Fruit fly (Drosophila melanogaster): ENCODE results near the gene CG15385.

CG15385 gene

dm6 chr2L:2228179-2228849, 15.9 kb upstream of the CG15385 start:
- no peak for TF ChIP-seq psq (optimal IDR thresholded peaks at IDR 0.05)
- TF ChIP-seq Dll (optimal IDR thresholded peaks at IDR 0.05), result no peak
- TF ChIP-seq pan (optimal IDR thresholded peaks at IDR 0.05), result no peak
- no peak for TF ChIP-seq usp (GFP tag; optimal IDR thresholded peaks at IDR 0.05)
- no peak for TF ChIP-seq CG8478 (optimal IDR thresholded peaks at IDR 0.05)
- no peak for TF ChIP-seq EcR (GFP tag; optimal IDR thresholded peaks at IDR 0.05)

dm6 chr2L:2227316-2227715, 14.9 kb upstream of the CG15385 start:
- TF ChIP-seq CG8478 (optimal IDR thresholded peaks at IDR 0.05) (no peak), Dll (optimal IDR thresholded peaks at IDR 0.05) (no peak), pan (optimal IDR thresholded peaks at IDR 0.05) (no peak), psq (optimal IDR thresholded peaks at IDR 0.05) (no peak), usp (GFP tag; optimal IDR thresholded peaks at IDR 0.05) (no peak)

dm6 chr2L:2226259-2227121, 14.1 kb upstream of the CG15385 start, which contains the start of the genes CG15387 and sau:
Gene CG15387 (minus strand): TSS chr2L:2226294.
Gene sau (plus strand): TSS chr2L:2226342.
- TF ChIP-seq psq (optimal IDR thresholded peaks at IDR 0.05) (no peak), Dll (optimal IDR thresholded peaks at IDR 0.05) (no peak), usp (GFP tag; optimal IDR thresholded peaks at IDR 0.05) (no peak), CG8478 (optimal IDR thresholded peaks at IDR 0.05) (no peak), pan (optimal IDR thresholded peaks at IDR 0.05) (no peak), EcR (GFP tag; optimal IDR thresholded peaks at IDR 0.05) (no peak)

dm6 chr2L:2222377-2222776, 10.0 kb upstream of the CG15385 start:
- no peak for TF ChIP-seq CG8478 (optimal IDR thresholded peaks at IDR 0.05)
- TF ChIP-seq EcR (GFP tag; optimal IDR thresholded peaks at IDR 0.05), result no peak
- no peak for TF ChIP-seq pan (optimal IDR thresholded peaks at IDR 0.05)
- no peak for TF ChIP-seq usp (GFP tag; optimal IDR thresholded peaks at IDR 0.05)
- TF ChIP-seq psq (optimal IDR thresholded peaks at IDR 0.05), result no peak
- TF ChIP-seq Dll (optimal IDR thresholded peaks at IDR 0.05), result no peak

- TF ChIP-seq psq (optimal IDR thresholded peaks at IDR 0.05), result no peak
- no peak for TF ChIP-seq pan (optimal IDR thresholded peaks at IDR 0.05)
- TF ChIP-seq Dll (optimal IDR thresholded peaks at IDR 0.05), result no peak
- TF ChIP-seq usp (GFP tag; optimal IDR thresholded peaks at IDR 0.05), result no peak
- TF ChIP-seq EcR (GFP tag; optimal IDR thresholded peaks at IDR 0.05), result no peak
- no peak for TF ChIP-seq CG8478 (optimal IDR thresholded peaks at IDR 0.05)
Observed at dm6 chr2L:2221649-2222150, 9.3 kb upstream of the CG15385 start.

- no peak for TF ChIP-seq psq (optimal IDR thresholded peaks at IDR 0.05)
- TF ChIP-seq EcR (GFP tag; optimal IDR thresholded peaks at IDR 0.05), result no peak
- no peak for TF ChIP-seq Dll (optimal IDR thresholded peaks at IDR 0.05)
- TF ChIP-seq CG8478 (optimal IDR thresholded peaks at IDR 0.05), result no peak
- TF ChIP-seq pan (optimal IDR thresholded peaks at IDR 0.05), result no peak
- TF ChIP-seq usp (GFP tag; optimal IDR thresholded peaks at IDR 0.05), result no peak
Observed at dm6 chr2L:2220573-2221332, 8.4 kb upstream of the CG15385 start, which contains the start of gene papi. Gene papi (plus strand): TSS chr2L:2220748.

- TF ChIP-seq Dll (optimal IDR thresholded peaks at IDR 0.05) (no peak), psq (optimal IDR thresholded peaks at IDR 0.05) (no peak), usp (GFP tag; optimal IDR thresholded peaks at IDR 0.05) (no peak), pan (optimal IDR thresholded peaks at IDR 0.05) (no peak), EcR (GFP tag; optimal IDR thresholded peaks at IDR 0.05) (no peak), CG8478 (optimal IDR thresholded peaks at IDR 0.05) (no peak)
Observed at dm6 chr2L:2217067-2217684, 4.8 kb upstream of the CG15385 start, which contains the start of the genes CG15386, CG42371 and mio. Gene CG15386 (minus strand): TSS chr2L:2217246. Gene CG42371 (minus strand): TSS chr2L:2217246. Gene mio (plus strand): TSS chr2L:2217290.

- TF ChIP-seq EcR (GFP tag; optimal IDR thresholded peaks at IDR 0.05), result no peak
- no peak for TF ChIP-seq usp (GFP tag; optimal IDR thresholded peaks at IDR 0.05)
- no peak for TF ChIP-seq psq (optimal IDR thresholded peaks at IDR 0.05)
- TF ChIP-seq pan (optimal IDR thresholded peaks at IDR 0.05), result no peak
- TF ChIP-seq CG8478 (optimal IDR thresholded peaks at IDR 0.05), result no peak
- no peak for TF ChIP-seq Dll (optimal IDR thresholded peaks at IDR 0.05)
Observed at dm6 chr2L:2216065-2216464, 3.7 kb upstream of the CG15385 start, which contains the start of gene daed. Gene daed (minus strand): TSS chr2L:2216311.

- no peak for TF ChIP-seq psq (optimal IDR thresholded peaks at IDR 0.05)
- no peak for TF ChIP-seq pan (optimal IDR thresholded peaks at IDR 0.05)
- no peak for TF ChIP-seq CG8478 (optimal IDR thresholded peaks at IDR 0.05)
- TF ChIP-seq EcR (GFP tag; optimal IDR thresholded peaks at IDR 0.05), result no peak
- TF ChIP-seq Dll (optimal IDR thresholded peaks at IDR 0.05), result no peak
- TF ChIP-seq usp (GFP tag; optimal IDR thresholded peaks at IDR 0.05), result no peak
Observed at dm6 chr2L:2214004-2214403, 1.6 kb upstream of the CG15385 start, which contains the start of the genes Uch and CG34174. Gene Uch (minus strand): TSS chr2L:2214211. Gene CG34174 (plus strand): TSS chr2L:2214266.

- TF ChIP-seq usp (GFP tag; optimal IDR thresholded peaks at IDR 0.05), result no peak
- no peak for TF ChIP-seq EcR (GFP tag; optimal IDR thresholded peaks at IDR 0.05)
- no peak for TF ChIP-seq CG8478 (optimal IDR thresholded peaks at IDR 0.05)
- no peak for TF ChIP-seq Dll (optimal IDR thresholded peaks at IDR 0.05)
- TF ChIP-seq pan (optimal IDR thresholded peaks at IDR 0.05), result no peak
- TF ChIP-seq psq (optimal IDR thresholded peaks at IDR 0.05), result no peak
Observed at dm6 chr2L:2209002-2209401, 3.4 kb downstream of the CG15385 start, which contains the start of gene CG33124. Gene CG33124 (minus strand): TSS chr2L:2209102.
